Fruit fly (Drosophila melanogaster) whole organism, adult: ENCODE measurements around the gene CG4669.

Source experiments
- CG11617 ChIP-seq: fragments of 200-800 bp; sonication (Bioruptor generic); optimal IDR thresholded peaks from 2 replicates; lab custom pipeline; 2017; ENCODE audit warnings: mild to moderate bottlenecking, missing biosample characterization, missing genetic modification reagents, missing genetic modification characterization
- CG12768 ChIP-seq: fragments of 200-800 bp; sonication (Bioruptor generic); optimal IDR thresholded peaks from 2 replicates; lab custom pipeline; 2017; ENCODE audit warnings: missing biosample characterization, missing genetic modification characterization, mild to moderate bottlenecking, moderate library complexity, missing genetic modification reagents
- CG14711 ChIP-seq: fragments of 200-800 bp; sonication (Bioruptor generic); optimal IDR thresholded peaks from 2 replicates; lab custom pipeline; 2018; ENCODE audit warnings: missing biosample characterization, mild to moderate bottlenecking, missing genetic modification characterization, moderate library complexity
- CG1620 ChIP-seq: fragments of 200-800 bp; sonication (Bioruptor generic); optimal IDR thresholded peaks from 2 replicates; lab custom pipeline; 2016; ENCODE audit warnings: missing biosample characterization, missing genetic modification characterization
- CG33017 ChIP-seq: fragments of 200-800 bp; sonication (Bioruptor generic); optimal IDR thresholded peaks from 2 replicates; lab custom pipeline; 2018; ENCODE audit warnings: missing biosample characterization, mild to moderate bottlenecking, missing genetic modification characterization, moderate library complexity
- CG5204 ChIP-seq: fragments of 200-800 bp; sonication (Bioruptor generic); optimal IDR thresholded peaks from 2 replicates; lab custom pipeline; 2016; ENCODE audit warnings: missing biosample characterization, missing genetic modification characterization
- CG7045 ChIP-seq: fragments of 200-800 bp; sonication (Bioruptor generic); optimal IDR thresholded peaks from 2 replicates; lab custom pipeline; 2017; ENCODE audit warnings: missing biosample characterization, mild to moderate bottlenecking, missing genetic modification characterization
- CG7101 ChIP-seq: fragments of 200-800 bp; sonication (Bioruptor generic); optimal IDR thresholded peaks from 2 replicates; lab custom pipeline; 2018; ENCODE audit warnings: missing biosample characterization, mild to moderate bottlenecking, missing genetic modification characterization, moderate library complexity
- Clk ChIP-seq: fragments of 200-800 bp; sonication (Bioruptor generic); optimal IDR thresholded peaks from 2 replicates; lab custom pipeline; 2017; ENCODE audit warnings: missing biosample characterization, missing genetic modification characterization
- Crg-1 ChIP-seq: fragments of 200-800 bp; sonication (Bioruptor generic); optimal IDR thresholded peaks from 2 replicates; lab custom pipeline; 2016; ENCODE audit warnings: missing biosample characterization, missing genetic modification characterization
- Hr96 ChIP-seq: fragments of 200-800 bp; sonication (Bioruptor generic); optimal IDR thresholded peaks from 2 replicates; lab custom pipeline; 2016; ENCODE audit warnings: missing biosample characterization, missing genetic modification characterization
- Mnt ChIP-seq: fragments of 200-800 bp; sonication (Bioruptor generic); optimal IDR thresholded peaks from 2 replicates; lab custom pipeline; 2016; ENCODE audit warnings: missing biosample characterization, mild to moderate bottlenecking, missing genetic modification characterization
- bab1 ChIP-seq: fragments of 200-800 bp; sonication (Bioruptor generic); optimal IDR thresholded peaks from 3 replicates; lab custom pipeline; 2019; ENCODE audit warnings: missing biosample characterization, mild to moderate bottlenecking, missing genetic modification characterization, moderate library complexity
- cic ChIP-seq: fragments of 200-800 bp; sonication (Bioruptor generic); optimal IDR thresholded peaks from 2 replicates; lab custom pipeline; 2017; ENCODE audit warnings: missing biosample characterization, mild to moderate bottlenecking, missing genetic modification characterization, moderate library complexity
- cnc ChIP-seq, 2 experiments: fragments of >200 bp; optimal IDR thresholded peaks; 2 replicates each; lab custom pipeline; 2017
- kay ChIP-seq: fragments of 200-800 bp; sonication (Bioruptor generic); peaks from one replicate; lab custom pipeline; 2016; ENCODE audit warnings: missing biosample characterization, missing genetic modification characterization, borderline replicate concordance
- ovo ChIP-seq: fragments of 200-800 bp; sonication (Bioruptor generic); optimal IDR thresholded peaks from 2 replicates; lab custom pipeline; 2016; ENCODE audit warnings: missing biosample characterization, missing genetic modification characterization
- pad ChIP-seq: fragments of 200-800 bp; sonication (Bioruptor generic); optimal IDR thresholded peaks from 3 replicates; lab custom pipeline; 2017; ENCODE audit warnings: missing biosample characterization, missing genetic modification characterization, mild to moderate bottlenecking, moderate library complexity, missing genetic modification reagents
- tj ChIP-seq: fragments of 200-800 bp; sonication (Bioruptor generic); optimal IDR thresholded peaks from 3 replicates; lab custom pipeline; 2017; ENCODE audit warnings: missing biosample characterization, mild to moderate bottlenecking, missing genetic modification characterization, moderate library complexity
- toe ChIP-seq: fragments of 200-800 bp; sonication (Bioruptor generic); optimal IDR thresholded peaks from 2 replicates; lab custom pipeline; 2016; ENCODE audit warnings: missing biosample characterization, missing genetic modification characterization

Gene CG4669

DNA sequence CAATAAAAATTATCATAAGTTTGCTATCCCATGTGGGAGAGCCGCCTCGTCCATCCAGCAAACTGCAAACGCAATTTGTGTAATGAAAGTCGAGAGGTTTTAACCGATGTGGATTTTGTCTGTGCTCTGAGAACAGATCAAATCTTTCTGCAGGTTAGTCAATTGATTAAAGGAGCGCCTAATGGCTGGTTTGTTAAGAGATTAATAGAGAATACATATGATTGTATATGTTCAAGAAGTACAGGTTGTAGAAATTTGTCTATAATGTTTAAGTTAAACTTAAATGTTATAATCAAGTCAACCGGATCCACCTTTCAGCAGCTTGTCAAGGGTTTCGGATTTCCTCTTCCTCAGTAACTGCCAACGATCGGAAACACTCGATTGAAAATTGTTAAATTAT, at the start of gene CG4669:
CG4669 (plus strand) TSS at position 301 of the 400 bp plus-strand sequence.
- no peak for TF ChIP-seq Mnt
- no peak for TF ChIP-seq toe (GFP tag; lab: Kevin White, UChicago)

DNA sequence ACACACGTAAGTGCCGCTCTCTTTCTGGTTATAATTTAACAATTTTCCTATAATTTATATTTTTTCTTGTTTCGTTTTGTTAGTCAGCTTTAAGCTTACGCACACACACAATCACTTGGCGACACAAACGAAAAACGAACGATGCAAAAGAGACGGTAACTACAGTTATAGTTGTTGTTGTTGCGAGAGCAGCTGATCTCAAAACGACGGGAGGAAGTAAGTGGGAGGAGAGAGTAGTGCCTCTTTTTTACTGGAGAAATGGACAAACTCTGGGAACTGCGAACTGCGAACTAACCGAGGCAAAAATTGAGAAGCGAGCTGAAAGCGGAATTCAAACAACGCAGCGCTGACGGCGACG, 49.8 kb upstream of the CG4669 start:
- peak; percentile 53 for TF ChIP-seq ovo
- TF ChIP-seq kay, result peak; percentile 51
- TF ChIP-seq CG11617 (GFP tag; lab: Kevin White, UChicago), result no peak

DNA sequence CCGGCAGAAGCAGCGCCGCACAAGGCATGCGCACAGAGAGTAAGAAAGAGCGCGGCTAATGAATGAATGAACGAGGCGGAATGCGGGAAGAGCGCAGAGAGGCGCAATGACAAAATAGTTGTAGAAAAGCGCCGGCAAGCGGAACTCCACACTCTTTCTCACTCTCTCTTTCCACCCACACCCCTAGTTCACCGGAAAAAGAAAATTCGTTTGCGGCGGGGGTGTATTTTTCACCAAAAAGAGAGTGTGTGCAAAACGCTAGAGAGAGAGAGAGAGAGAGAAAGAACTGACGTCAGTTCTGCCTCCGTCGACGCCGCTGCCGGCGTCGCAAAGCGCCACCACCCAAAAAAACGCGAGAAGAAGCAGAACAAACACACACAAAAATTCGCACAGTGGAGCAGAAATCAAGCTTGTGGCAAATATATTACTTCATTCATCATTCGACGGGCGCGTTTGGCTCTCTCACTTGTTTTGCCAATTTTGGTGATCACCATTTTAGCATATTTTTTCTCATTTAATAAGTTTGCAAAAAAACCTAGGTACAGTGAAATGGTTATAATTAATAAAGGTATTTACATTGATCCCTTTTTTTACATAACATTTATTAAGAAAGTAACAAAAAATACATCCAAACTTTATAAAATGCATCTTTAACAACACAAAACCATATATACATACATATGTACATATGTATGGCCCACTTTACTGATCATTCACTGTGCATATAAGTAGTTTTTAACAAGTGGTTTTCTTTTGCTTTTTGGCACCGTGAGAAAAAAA, 49.2 kb upstream of the CG4669 start:
- TF ChIP-seq pad (GFP tag; lab: Kevin White, UChicago) (peak; percentile 48), tj (GFP tag; lab: Kevin White, UChicago) (peak; percentile 37), cic (GFP tag; lab: Kevin White, UChicago) (peak; percentile 83), CG12768 (GFP tag; lab: Kevin White, UChicago) (no peak)

DNA sequence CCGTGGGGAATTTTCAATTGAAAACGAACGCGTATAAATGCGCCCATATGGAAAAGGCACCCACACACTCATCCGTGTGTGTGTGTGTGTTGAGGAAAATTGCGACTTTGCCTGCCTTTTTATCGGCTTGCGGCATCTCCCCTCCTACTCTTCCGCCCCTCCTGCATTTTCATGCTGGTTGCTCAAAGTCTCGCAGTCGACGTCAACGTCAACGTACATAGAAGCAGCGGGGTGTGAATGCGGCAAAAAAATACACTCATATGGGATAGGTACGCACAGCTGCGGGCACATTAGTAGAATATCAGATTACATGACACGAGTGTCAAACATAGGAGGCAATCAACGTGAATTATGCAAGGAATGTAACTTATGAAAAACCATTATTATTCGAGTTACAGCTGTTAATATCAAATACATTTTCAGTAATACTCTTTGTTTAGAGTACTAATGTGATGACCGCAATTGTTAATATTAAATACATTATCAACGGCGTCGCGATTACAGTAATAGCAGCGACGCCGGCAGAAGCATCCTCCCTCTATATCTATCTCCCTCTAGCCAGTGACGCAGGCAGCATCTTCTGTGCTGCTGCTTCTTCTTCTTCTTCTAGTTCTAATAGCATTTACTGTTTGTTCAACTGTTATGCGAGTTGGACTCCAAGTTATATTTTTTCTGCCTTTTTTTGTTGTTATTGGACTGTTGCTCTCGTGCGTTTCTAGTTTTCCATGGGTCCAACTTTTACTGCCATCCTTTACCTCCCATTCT, 47.3 kb upstream of the CG4669 start:
- TF ChIP-seq ovo (peak; percentile 32), CG33017 (tag; lab: Kevin White, UChicago) (peak; percentile 77), CG5204 (peak; percentile 24), cic (GFP tag; lab: Kevin White, UChicago) (peak; percentile 69), bab1 (GFP tag; lab: Kevin White, UChicago) (peak; percentile 14), Hr96 (peak; percentile 41), Mnt (no peak), cnc (optimal IDR thresholded peaks at IDR 0.05; lab: Kevin White, UChicago) (no peak), CG1620 (GFP tag; lab: Kevin White, UChicago) (no peak), Crg-1 (GFP tag; lab: Kevin White, UChicago) (peak; percentile 7), pad (GFP tag; lab: Kevin White, UChicago) (peak; percentile 80), kay (peak; percentile 70), CG12768 (GFP tag; lab: Kevin White, UChicago) (peak; percentile 51), CG7101 (peak; percentile 65), tj (GFP tag; lab: Kevin White, UChicago) (peak; percentile 10), CG14711 (tag; lab: Kevin White, UChicago) (peak; percentile 71), toe (GFP tag; lab: Kevin White, UChicago) (peak; percentile 47), CG11617 (GFP tag; lab: Kevin White, UChicago) (peak; percentile 53), CG7045 (GFP tag; lab: Kevin White, UChicago) (peak; percentile 73), Clk (GFP tag; lab: Kevin White, UChicago) (peak; percentile 40)

DNA sequence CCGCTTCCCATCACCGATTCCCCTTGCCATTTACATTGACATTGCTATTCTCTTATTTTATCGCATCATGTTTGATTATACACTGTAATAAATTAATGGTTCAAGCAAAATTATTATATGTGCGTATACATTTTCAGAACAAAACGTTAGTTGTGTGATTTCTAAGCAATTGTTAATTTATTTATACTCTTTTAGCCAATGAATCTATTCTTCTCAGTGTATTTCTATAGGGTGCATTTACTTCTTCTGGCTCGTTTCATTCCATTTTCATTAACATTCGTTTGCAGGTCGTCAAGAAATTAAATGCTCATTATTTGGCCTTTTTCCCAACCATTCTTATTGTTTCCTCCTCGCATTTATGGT, 46.7 kb upstream of the CG4669 start:
- no peak for TF ChIP-seq Clk (GFP tag; lab: Kevin White, UChicago)
- TF ChIP-seq CG1620 (GFP tag; lab: Kevin White, UChicago), result no peak
- TF ChIP-seq CG33017 (tag; lab: Kevin White, UChicago), result no peak
- peak; percentile 80 for TF ChIP-seq bab1 (GFP tag; lab: Kevin White, UChicago)
- TF ChIP-seq pad (GFP tag; lab: Kevin White, UChicago), result no peak
- TF ChIP-seq CG12768 (GFP tag; lab: Kevin White, UChicago), result no peak
- TF ChIP-seq Mnt, result no peak
- no peak for TF ChIP-seq toe (GFP tag; lab: Kevin White, UChicago)
- TF ChIP-seq CG7045 (GFP tag; lab: Kevin White, UChicago), result no peak
- TF ChIP-seq CG11617 (GFP tag; lab: Kevin White, UChicago), result no peak
- TF ChIP-seq Crg-1 (GFP tag; lab: Kevin White, UChicago), result no peak
- TF ChIP-seq CG14711 (tag; lab: Kevin White, UChicago), result peak; percentile 71
- peak; percentile 22 for TF ChIP-seq CG5204
- TF ChIP-seq cnc (optimal IDR thresholded peaks at IDR 0.05; lab: Kevin White, UChicago), result no peak
- TF ChIP-seq kay, result no peak
- no peak for TF ChIP-seq tj (GFP tag; lab: Kevin White, UChicago)
- TF ChIP-seq cic (GFP tag; lab: Kevin White, UChicago), result no peak
- TF ChIP-seq CG7101, result peak; percentile 38
- TF ChIP-seq ovo, result no peak
- TF ChIP-seq Hr96, result no peak

DNA sequence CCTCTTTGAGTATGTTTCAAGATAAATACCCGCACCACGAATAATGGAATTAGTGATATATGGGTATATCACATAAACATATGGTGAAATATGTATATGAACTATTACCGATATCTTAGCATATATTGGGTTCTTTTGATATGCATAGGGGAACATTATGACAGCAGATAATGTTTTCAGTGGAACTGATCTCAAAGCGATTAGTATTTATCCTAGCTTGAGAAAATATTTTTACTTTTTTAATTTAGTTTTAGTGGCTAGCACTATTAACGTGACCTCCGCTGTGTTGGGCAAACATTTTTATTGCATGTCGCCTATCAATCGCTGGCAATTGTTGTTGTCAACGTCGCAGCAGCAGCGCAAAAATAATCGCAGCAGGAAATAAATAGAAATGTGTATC, 45.9 kb upstream of the CG4669 start:
- TF ChIP-seq kay (no peak), tj (GFP tag; lab: Kevin White, UChicago) (peak; percentile 2), CG14711 (tag; lab: Kevin White, UChicago) (peak; percentile 7), pad (GFP tag; lab: Kevin White, UChicago) (no peak), cnc (optimal IDR thresholded peaks at IDR 0.05; lab: Kevin White, UChicago) (no peak), CG7101 (no peak), bab1 (GFP tag; lab: Kevin White, UChicago) (peak; percentile 29)
